Worm (Caenorhabditis elegans): Measurements from ENCODE around the gene col-122.

Gene col-122

DNA sequence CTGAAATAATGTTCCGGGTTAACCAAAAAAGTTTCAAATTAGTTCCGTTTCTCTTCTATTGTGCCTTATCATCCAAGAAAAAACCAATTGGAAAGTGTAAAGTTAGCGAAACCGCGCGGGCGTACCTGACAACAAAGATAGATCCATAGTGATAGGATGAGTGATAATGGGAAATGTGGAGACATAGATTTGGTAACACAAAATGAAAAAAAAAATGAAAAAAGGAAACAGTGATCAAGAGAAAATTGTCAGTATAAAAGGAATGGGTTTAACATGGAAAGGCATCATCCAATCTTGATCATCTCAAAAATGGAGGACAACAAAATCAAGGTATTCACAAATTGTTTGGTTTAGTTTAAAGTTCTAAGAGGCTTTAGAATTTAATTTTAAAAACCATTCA, at the start of gene col-122:
Gene col-122, plus strand, starts transcription at position 301 of the 400 bp plus-strand sequence.
- TF ChIP-seq blmp-1 (tag; optimal IDR thresholded peaks at IDR 0.05) (peak; percentile 26), lin-15B (tag; optimal IDR thresholded peaks at IDR 0.05) (no peak)

ce11 chrIV:9514132-9514531, 49.0 kb upstream of the col-122 start:
- TF ChIP-seq skn-1 (tag; optimal IDR thresholded peaks at IDR 0.05), result peak; percentile 54
- TF ChIP-seq elt-2 (tag; optimal IDR thresholded peaks at IDR 0.05), result peak; percentile 47
- TF ChIP-seq nhr-71 (tag; optimal IDR thresholded peaks at IDR 0.05), result peak; percentile 11
- TF ChIP-seq lir-3 (tag; optimal IDR thresholded peaks at IDR 0.05; ENCODE audit: poor library complexity), result no peak
- TF ChIP-seq mep-1 (tag; optimal IDR thresholded peaks at IDR 0.05), result no peak
- TF ChIP-seq nhr-85 (tag), result peak; percentile 44

ce11 chrIV:9516831-9517230, 46.3 kb upstream of the col-122 start, which contains the start of gene C33A12.19:
C33A12.19 (plus strand) TSS chrIV:9516999.
- TF ChIP-seq nhr-71 (tag; optimal IDR thresholded peaks at IDR 0.05) (peak; percentile 66), unc-30 (tag; optimal IDR thresholded peaks at IDR 0.05) (no peak), lsy-2 (tag; optimal IDR thresholded peaks at IDR 0.05) (peak; percentile 20 to 70), lin-14 (GFP tag; optimal IDR thresholded peaks at IDR 0.05) (peak; percentile 68), snu-23 (GFP tag; optimal IDR thresholded peaks at IDR 0.05) (peak; percentile 46), nhr-19 (GFP tag; conservative IDR thresholded peaks at IDR 0.05) (peak; percentile 41), efl-1 (optimal IDR thresholded peaks at IDR 0.05) (no peak), efl-1 (GFP tag; optimal IDR thresholded peaks at IDR 0.05 in 1 of 2) (peak in 1 of 2 experiments; percentile 90), nhr-84 (tag; optimal IDR thresholded peaks at IDR 0.05) (no peak), dpl-1 (GFP tag; optimal IDR thresholded peaks at IDR 0.05) (no peak), blmp-1 (tag; optimal IDR thresholded peaks at IDR 0.05) (peak; percentile 65), lin-35 (GFP tag; optimal IDR thresholded peaks at IDR 0.05) (peak in 1 of 2 experiments; percentile 50), tbx-2 (tag; optimal IDR thresholded peaks at IDR 0.05) (peak; percentile 28), alr-1 (tag; optimal IDR thresholded peaks at IDR 0.05; ENCODE audit: borderline replicate concordance) (no peak), ets-5 (GFP tag; IDR thresholded peaks at IDR 0.05) (no peak), egl-13 (tag; optimal IDR thresholded peaks at IDR 0.05) (no peak), nhr-90 (tag; optimal IDR thresholded peaks at IDR 0.05; ENCODE audit: poor library complexity) (peak; percentile 49), C16A3.4 (tag; optimal IDR thresholded peaks at IDR 0.05) (peak; percentile 3), mep-1 (tag; optimal IDR thresholded peaks at IDR 0.05) (peak; percentile 17), grh-1 (GFP tag; IDR thresholded peaks at IDR 0.05) (peak; percentile 57), nhr-85 (tag) (peak; percentile 83), unc-86 (tag; optimal IDR thresholded peaks at IDR 0.05) (no peak), lir-3 (tag; optimal IDR thresholded peaks at IDR 0.05; ENCODE audit: poor library complexity) (no peak), elt-2 (tag; optimal IDR thresholded peaks at IDR 0.05) (peak; percentile 44), elt-3 (tag; optimal IDR thresholded peaks at IDR 0.05) (peak in 5 of 6 experiments; percentile 38 to 75 (median 62)), nhr-20 (tag; optimal IDR thresholded peaks at IDR 0.05) (peak; percentile 75), snpc-4 (tag; optimal IDR thresholded peaks at IDR 0.05) (no peak)

- TF ChIP-seq xbp-1 (tag; optimal IDR thresholded peaks at IDR 0.05), result no peak
- TF ChIP-seq skn-1 (tag; optimal IDR thresholded peaks at IDR 0.05), result no peak
- TF ChIP-seq sup-37 (GFP tag; optimal IDR thresholded peaks at IDR 0.05), result no peak
- no peak for TF ChIP-seq fkh-8 (tag; optimal IDR thresholded peaks at IDR 0.05)
- no peak for TF ChIP-seq hlh-4 (tag; optimal IDR thresholded peaks at IDR 0.05)
- no peak for TF ChIP-seq lin-15B (tag; optimal IDR thresholded peaks at IDR 0.05)
- TF ChIP-seq sptf-1 (tag; optimal IDR thresholded peaks at IDR 0.05), result no peak
- no peak for TF ChIP-seq nhr-28 (tag; optimal IDR thresholded peaks at IDR 0.05)
- no peak for TF ChIP-seq nhr-237 (tag; optimal IDR thresholded peaks at IDR 0.05)
- no peak for TF ChIP-seq zip-4 (GFP tag; optimal IDR thresholded peaks at IDR 0.05)
Measured at ce11 chrIV:9518608-9519007, 44.6 kb upstream of the col-122 start, which contains the start of gene nlp-35. nlp-35 (minus strand) TSS chrIV:9518926.

All from whole organism, L1 larva.